Worm (Caenorhabditis elegans): Measurements from ENCODE around the gene npp-21.

npp-21 gene

ce11 chrII:7642016-7642653 is 42.7 kb downstream of the npp-21 start (continued):
- peak in 1 of 2 experiments; percentile 67 for TF ChIP-seq hif-1 (tag; optimal IDR thresholded peaks at IDR 0.05)
- TF ChIP-seq ceh-62 (tag; optimal IDR thresholded peaks at IDR 0.05): no peak
- TF ChIP-seq fkh-10 (GFP tag; optimal IDR thresholded peaks at IDR 0.05): peak; percentile 94
- no peak for TF ChIP-seq zip-2 (tag; optimal IDR thresholded peaks at IDR 0.05)
- TF ChIP-seq spr-1 (tag; optimal IDR thresholded peaks at IDR 0.05): peak; percentile 13
- TF ChIP-seq dmd-9 (GFP tag; IDR thresholded peaks at IDR 0.05): no peak
- no peak for TF ChIP-seq ama-1 (optimal IDR thresholded peaks at IDR 0.05)
- no peak for TF ChIP-seq lir-3 (tag; optimal IDR thresholded peaks at IDR 0.05)
- no peak for TF ChIP-seq cey-2 (tag; optimal IDR thresholded peaks at IDR 0.05; ENCODE audit: borderline replicate concordance, insufficient read depth)
- no peak for TF ChIP-seq arid-1 (GFP tag; conservative IDR thresholded peaks at IDR 0.05)
- TF ChIP-seq R02D3.7 (tag; optimal IDR thresholded peaks at IDR 0.05): no peak
- no peak for TF ChIP-seq F26F4.8 (GFP tag; conservative IDR thresholded peaks at IDR 0.05)
- peak; percentile 39 for TF ChIP-seq nhr-11 (tag; optimal IDR thresholded peaks at IDR 0.05)
- no peak for TF ChIP-seq ceh-44 (GFP tag; IDR thresholded peaks at IDR 0.05)
- TF ChIP-seq ceh-28 (tag; optimal IDR thresholded peaks at IDR 0.05): no peak
- no peak for TF ChIP-seq zip-11 (GFP tag; IDR thresholded peaks at IDR 0.05)
- no peak for TF ChIP-seq madf-9 (GFP tag; conservative IDR thresholded peaks at IDR 0.05)
- peak; percentile 36 for TF ChIP-seq dmd-6 (GFP tag; IDR thresholded peaks at IDR 0.05)
- TF ChIP-seq jun-1 (tag; optimal IDR thresholded peaks at IDR 0.05): no peak
- TF ChIP-seq Y75B8A.6 (GFP tag; IDR thresholded peaks at IDR 0.05): no peak
- TF ChIP-seq lsy-2 (tag; optimal IDR thresholded peaks at IDR 0.05): peak; percentile 63 to 74
- TF ChIP-seq lin-29 (GFP tag; IDR thresholded peaks at IDR 0.05): no peak
- no peak for TF ChIP-seq saeg-2 (GFP tag; IDR thresholded peaks at IDR 0.05)
- TF ChIP-seq ZK337.2 (GFP tag; IDR thresholded peaks at IDR 0.05): no peak
- TF ChIP-seq Y5F2A.4 (GFP tag; optimal IDR thresholded peaks at IDR 0.05): no peak
- no peak for TF ChIP-seq zfp-2 (tag; optimal IDR thresholded peaks at IDR 0.05)
- TF ChIP-seq ces-1 (GFP tag; optimal IDR thresholded peaks at IDR 0.05): peak; percentile 19
- TF ChIP-seq daf-12 (tag; optimal IDR thresholded peaks at IDR 0.05): no peak
- no peak for TF ChIP-seq ceh-82 (tag; optimal IDR thresholded peaks at IDR 0.05)
- no peak for TF ChIP-seq tra-1 (GFP tag; IDR thresholded peaks at IDR 0.05)
- TF ChIP-seq daf-16 (GFP tag; optimal IDR thresholded peaks at IDR 0.05): peak in 1 of 2 experiments; percentile 80
- no peak for TF ChIP-seq daf-16 (tag; optimal IDR thresholded peaks at IDR 0.05)
- no peak for TF ChIP-seq dpl-1 (GFP tag; optimal IDR thresholded peaks at IDR 0.05)
- no peak for TF ChIP-seq skn-1 (tag; optimal IDR thresholded peaks at IDR 0.05)
- TF ChIP-seq madf-5 (GFP tag; IDR thresholded peaks at IDR 0.05): no peak
- TF ChIP-seq hmg-1.1 (GFP tag; IDR thresholded peaks at IDR 0.05): peak; percentile 81
- TF ChIP-seq F10B5.3 (tag; optimal IDR thresholded peaks at IDR 0.05): no peak
- TF ChIP-seq nhr-10 (tag; optimal IDR thresholded peaks at IDR 0.05): no peak
- no peak for TF ChIP-seq daf-8 (GFP tag; IDR thresholded peaks at IDR 0.05)
- no peak for TF ChIP-seq aly-2 (tag; optimal IDR thresholded peaks at IDR 0.05)
- no peak for TF ChIP-seq T26A8.4 (GFP tag; IDR thresholded peaks at IDR 0.05)
- TF ChIP-seq D1046.2 (GFP tag; IDR thresholded peaks at IDR 0.05): no peak
- no peak for TF ChIP-seq Y105C5A.15 (GFP tag; IDR thresholded peaks at IDR 0.05)
- TF ChIP-seq php-3 (GFP tag; IDR thresholded peaks at IDR 0.05): no peak
- TF ChIP-seq sdz-12 (GFP tag; optimal IDR thresholded peaks at IDR 0.05): no peak
- no peak for TF ChIP-seq nhr-28 (tag; optimal IDR thresholded peaks at IDR 0.05)
- TF ChIP-seq ztf-7 (tag; optimal IDR thresholded peaks at IDR 0.05): no peak
- TF ChIP-seq mep-1 (tag; optimal IDR thresholded peaks at IDR 0.05): peak; percentile 70
- no peak for TF ChIP-seq pqm-1 (tag; optimal IDR thresholded peaks at IDR 0.05)
- TF ChIP-seq mdt-29 (GFP tag; IDR thresholded peaks at IDR 0.05): no peak
- no peak for TF ChIP-seq nhr-111 (GFP tag; optimal IDR thresholded peaks at IDR 0.05)
- TF ChIP-seq nhr-102 (tag; optimal IDR thresholded peaks at IDR 0.05): no peak
- TF ChIP-seq F44E2.7 (GFP tag; IDR thresholded peaks at IDR 0.05): no peak
